Worm (Caenorhabditis elegans): ENCODE results near the gene fbxb-51.

DNA sequence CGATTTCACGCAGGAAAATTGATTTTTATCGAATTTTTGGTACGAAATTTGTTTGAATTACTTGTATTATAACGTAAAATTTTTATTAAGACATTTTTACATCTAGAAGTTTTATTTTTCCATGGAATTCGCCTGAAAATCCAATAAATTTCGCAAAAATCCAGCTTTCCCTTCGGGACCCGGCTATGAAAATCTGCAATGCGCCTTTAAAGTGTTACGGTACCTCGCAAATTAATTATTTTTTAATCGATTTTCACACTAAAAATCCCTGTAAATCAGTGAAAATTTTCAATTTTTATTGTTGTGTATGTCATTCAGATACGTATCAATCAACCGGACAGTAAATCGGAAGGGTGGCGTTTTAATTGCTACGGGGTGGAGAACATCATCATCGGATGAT lies 49.6 kb upstream of the fbxb-51 start:
- TF ChIP-seq ztf-11 (tag; optimal IDR thresholded peaks at IDR 0.05) (no peak), nhr-12 (tag; optimal IDR thresholded peaks at IDR 0.05) (no peak), pha-4 (tag; optimal IDR thresholded peaks at IDR 0.05) (no peak), elt-1 (tag; optimal IDR thresholded peaks at IDR 0.05; ENCODE audit: borderline replicate concordance, insufficient read depth) (no peak), ces-1 (GFP tag; optimal IDR thresholded peaks at IDR 0.05) (no peak), nhr-237 (tag; optimal IDR thresholded peaks at IDR 0.05) (no peak), elt-3 (tag; optimal IDR thresholded peaks at IDR 0.05) (no peak), lin-32 (GFP tag; optimal IDR thresholded peaks at IDR 0.05) (no peak), nhr-76 (tag; optimal IDR thresholded peaks at IDR 0.05) (no peak), flh-1 (GFP tag; optimal IDR thresholded peaks at IDR 0.05) (no peak), zip-8 (tag; optimal IDR thresholded peaks at IDR 0.05) (no peak), unc-39 (tag; optimal IDR thresholded peaks at IDR 0.05) (no peak)
